Fruit fly (Drosophila melanogaster): ENCODE results near the gene CG43246.

CG43246 gene

dm6 chr3L:14556177-14556576 lies 19.7 kb downstream of the CG43246 start:
- no peak for TF ChIP-seq sv (GFP tag; optimal IDR thresholded peaks at IDR 0.05)
- no peak for TF ChIP-seq Jra (GFP tag; optimal IDR thresholded peaks at IDR 0.05)
- TF ChIP-seq rgr (GFP tag; optimal IDR thresholded peaks at IDR 0.05): no peak
- TF ChIP-seq tai (GFP tag; optimal IDR thresholded peaks at IDR 0.05): no peak
- TF ChIP-seq Hr83 (GFP tag; optimal IDR thresholded peaks at IDR 0.05; ENCODE audit: poor library complexity, severe bottlenecking): no peak
- no peak for TF ChIP-seq foxo (GFP tag; optimal IDR thresholded peaks at IDR 0.05)
- TF ChIP-seq Myc (optimal IDR thresholded peaks at IDR 0.05): no peak
- no peak for TF ChIP-seq sage (GFP tag; optimal IDR thresholded peaks at IDR 0.05)
- no peak for TF ChIP-seq dl (GFP tag; optimal IDR thresholded peaks at IDR 0.05; ENCODE audit: insufficient read depth in 1 of 2, partially characterized antibody in 2 of 2)
- TF ChIP-seq jim (GFP tag; optimal IDR thresholded peaks at IDR 0.05): no peak
- no peak for TF ChIP-seq Dif (GFP tag; optimal IDR thresholded peaks at IDR 0.05; ENCODE audit: partially characterized antibody)

dm6 chr3L:14556774-14557741 lies 20.6 kb downstream of the CG43246 start:
- TF ChIP-seq HLH106 (tag; optimal IDR thresholded peaks at IDR 0.05) (peak; percentile 36), CG32264 (GFP tag; optimal IDR thresholded peaks at IDR 0.05) (no peak)

- TF ChIP-seq sv (GFP tag; optimal IDR thresholded peaks at IDR 0.05): no peak
- no peak for TF ChIP-seq usp (GFP tag; optimal IDR thresholded peaks at IDR 0.05)
- TF ChIP-seq N (GFP tag; optimal IDR thresholded peaks at IDR 0.05): no peak
- no peak for TF ChIP-seq Rel (GFP tag; optimal IDR thresholded peaks at IDR 0.05)
- no peak for TF ChIP-seq Rel (tag; optimal IDR thresholded peaks at IDR 0.05)
- TF ChIP-seq CG9705 (GFP tag; optimal IDR thresholded peaks at IDR 0.05): no peak
Measured at dm6 chr3L:14558018-14558417, 21.6 kb downstream of the CG43246 start.

- TF ChIP-seq foxo (GFP tag; optimal IDR thresholded peaks at IDR 0.05) (no peak), Dfd (GFP tag; optimal IDR thresholded peaks at IDR 0.05) (no peak), usp (GFP tag; optimal IDR thresholded peaks at IDR 0.05) (no peak), Myc (optimal IDR thresholded peaks at IDR 0.05) (no peak), CrebA (GFP tag; optimal IDR thresholded peaks at IDR 0.05; ENCODE audit: borderline replicate concordance) (no peak), dsf (GFP tag; optimal IDR thresholded peaks at IDR 0.05; ENCODE audit: borderline replicate concordance) (no peak)
Measured at dm6 chr3L:14558947-14559509, 22.6 kb downstream of the CG43246 start.

- TF ChIP-seq brk (GFP tag; optimal IDR thresholded peaks at IDR 0.05) (peak; percentile 60), Rel (GFP tag; optimal IDR thresholded peaks at IDR 0.05) (no peak), Rel (tag; optimal IDR thresholded peaks at IDR 0.05) (peak; percentile 76), tai (GFP tag; optimal IDR thresholded peaks at IDR 0.05) (peak; percentile 55), Hnf4 (GFP tag; optimal IDR thresholded peaks at IDR 0.05) (peak; percentile 21), pan (optimal IDR thresholded peaks at IDR 0.05) (no peak), h (GFP tag; optimal IDR thresholded peaks at IDR 0.05) (peak; percentile 10), psq (GFP tag; optimal IDR thresholded peaks at IDR 0.05) (no peak)
Measured at dm6 chr3L:14559659-14560058, 23.2 kb downstream of the CG43246 start, which contains the start of gene CG34039. CG34039 (plus strand) TSS chr3L:14560000.

dm6 chr3L:14560664-14561063 lies 24.2 kb downstream of the CG43246 start, which contains the start of gene Lk:
Lk (minus strand) TSS chr3L:14560764.
- TF ChIP-seq br (GFP tag; optimal IDR thresholded peaks at IDR 0.05) (no peak), N (GFP tag; optimal IDR thresholded peaks at IDR 0.05) (no peak), GATAd (GFP tag; optimal IDR thresholded peaks at IDR 0.05) (no peak)

All from whole organism, wandering third instar larva.